Fruit fly (Drosophila melanogaster): ENCODE results near the gene CG9663.
A peak's percentile ranks its signal among the peaks of the same experiment; 100 is the strongest.

CG9663 gene

dm6 chr2L:3301755-3302499 is 1.0 kb downstream of the CG9663 start (continued):
- TF ChIP-seq gro (GFP tag; optimal IDR thresholded peaks at IDR 0.05) (peak; percentile 100), vfl (GFP tag; optimal IDR thresholded peaks at IDR 0.05) (peak; percentile 99), Oli (tag; optimal IDR thresholded peaks at IDR 0.05) (peak; percentile 99), gsb (GFP tag; IDR thresholded peaks at IDR 0.05) (peak; percentile 99), Six4 (GFP tag; optimal IDR thresholded peaks at IDR 0.05) (peak; percentile 100), CG10462 (GFP tag; optimal IDR thresholded peaks at IDR 0.05) (peak; percentile 99), Camta (GFP tag; optimal IDR thresholded peaks at IDR 0.05) (peak; percentile 99), fu2 (GFP tag; optimal IDR thresholded peaks at IDR 0.05) (peak; percentile 99), NK7.1 (GFP tag; optimal IDR thresholded peaks at IDR 0.05) (peak; percentile 99), chm (GFP tag; IDR thresholded peaks at IDR 0.05) (peak; percentile 100), Ets97D (GFP tag; optimal IDR thresholded peaks at IDR 0.05) (peak; percentile 97), sens-2 (GFP tag; IDR thresholded peaks at IDR 0.05) (peak; percentile 98), Rfx (GFP tag; IDR thresholded peaks at IDR 0.05) (peak; percentile 100), lov (optimal IDR thresholded peaks at IDR 0.05) (no peak), lov (GFP tag; IDR thresholded peaks at IDR 0.05) (peak; percentile 99), CG34422 (GFP tag; IDR thresholded peaks at IDR 0.05) (peak; percentile 100), emc (GFP tag; optimal IDR thresholded peaks at IDR 0.05) (peak; percentile 99), CG1603 (tag; optimal IDR thresholded peaks at IDR 0.05) (peak; percentile 99), oc (tag; optimal IDR thresholded peaks at IDR 0.05) (peak; percentile 99), stwl (tag; optimal IDR thresholded peaks at IDR 0.05) (peak; percentile 85), CG12071 (GFP tag; optimal IDR thresholded peaks at IDR 0.05) (peak; percentile 100), ro (GFP tag; IDR thresholded peaks at IDR 0.05) (peak; percentile 99), crol (GFP tag; IDR thresholded peaks at IDR 0.05) (peak; percentile 97), Dref (GFP tag; IDR thresholded peaks at IDR 0.05) (peak; percentile 58), row (GFP tag; IDR thresholded peaks at IDR 0.05) (peak; percentile 100), croc (GFP tag; conservative IDR thresholded peaks at IDR 0.05) (peak; percentile 99), nerfin-1 (tag; optimal IDR thresholded peaks at IDR 0.05) (peak; percentile 99), Kr (GFP tag; optimal IDR thresholded peaks at IDR 0.05) (peak; percentile 94), CG2875 (GFP tag; optimal IDR thresholded peaks at IDR 0.05) (peak; percentile 99), Lim3 (GFP tag; IDR thresholded peaks at IDR 0.05) (peak; percentile 92), ken (GFP tag; IDR thresholded peaks at IDR 0.05) (peak; percentile 99), CG6765 (GFP tag; optimal IDR thresholded peaks at IDR 0.05) (peak; percentile 99), Pdp1 (GFP tag; optimal IDR thresholded peaks at IDR 0.05) (peak; percentile 99 to 100), PHDP (tag; optimal IDR thresholded peaks at IDR 0.05) (peak; percentile 100), CG8944 (GFP tag; optimal IDR thresholded peaks at IDR 0.05) (peak; percentile 100), MBD-R2 (GFP tag; IDR thresholded peaks at IDR 0.05) (peak; percentile 100), Sin3A (optimal IDR thresholded peaks at IDR 0.05) (no peak), D19B (GFP tag; optimal IDR thresholded peaks at IDR 0.05) (peak; percentile 98), CG9817 (tag; optimal IDR thresholded peaks at IDR 0.05) (peak; percentile 100), Hr39 (optimal IDR thresholded peaks at IDR 0.05) (no peak), dimm (GFP tag; IDR thresholded peaks at IDR 0.05) (peak; percentile 97), bbx (GFP tag; IDR thresholded peaks at IDR 0.05; ENCODE audit: partially characterized antibody) (no peak), usp (GFP tag; optimal IDR thresholded peaks at IDR 0.05) (no peak), sr (GFP tag; IDR thresholded peaks at IDR 0.05) (peak; percentile 93), caup (GFP tag; optimal IDR thresholded peaks at IDR 0.05; ENCODE audit: severe bottlenecking) (peak; percentile 100), odd (GFP tag; optimal IDR thresholded peaks at IDR 0.05) (peak; percentile 100), CG4424 (GFP tag; optimal IDR thresholded peaks at IDR 0.05) (peak; percentile 99), Nf-YB (GFP tag; optimal IDR thresholded peaks at IDR 0.05) (peak; percentile 91), CG8765 (GFP tag; IDR thresholded peaks at IDR 0.05) (peak; percentile 99), CG9215 (GFP tag; IDR thresholded peaks at IDR 0.05) (peak; percentile 99), CG4404 (GFP tag; IDR thresholded peaks at IDR 0.05) (peak; percentile 99)
